Fruit fly (Drosophila melanogaster): ENCODE results near the gene JMJD7.

Gene JMJD7

DNA sequence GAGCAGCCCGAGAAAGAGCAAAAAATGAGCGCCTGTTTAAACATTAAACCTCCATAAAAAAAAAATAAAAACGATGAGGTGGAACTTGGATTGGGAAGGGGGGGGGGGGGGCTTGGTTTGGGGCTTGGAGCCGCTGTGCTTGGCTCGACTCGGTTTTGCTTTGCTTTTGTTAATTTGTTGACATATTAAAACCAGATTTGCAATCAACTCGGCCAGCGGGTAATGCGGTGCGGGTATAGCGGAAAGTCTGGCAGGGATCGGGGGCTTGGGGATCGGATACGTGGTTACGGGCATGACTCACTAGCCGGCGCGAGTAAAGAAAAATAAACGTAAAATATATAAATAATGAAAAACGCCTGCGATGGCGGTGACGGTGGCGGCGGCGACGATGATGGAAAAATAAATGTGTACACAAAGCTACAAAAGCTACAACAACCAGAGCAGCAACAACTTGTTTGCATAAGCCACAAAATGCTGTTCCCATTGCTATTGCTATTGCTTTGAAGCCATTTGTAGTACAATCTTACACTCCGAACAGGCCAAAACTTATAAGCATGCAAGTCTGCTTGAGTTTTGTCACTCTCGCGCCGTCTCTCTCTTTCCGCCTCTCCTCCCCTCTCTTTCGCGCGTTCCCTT lies 47.8 kb upstream of the JMJD7 start (continued):
- TF ChIP-seq hkb (optimal IDR thresholded peaks at IDR 0.05) (no peak), hkb (GFP tag; IDR thresholded peaks at IDR 0.05) (peak; percentile 48; the same call in 1 of the 2 replicates), ara (GFP tag; IDR thresholded peaks at IDR 0.05) (no peak), CG10321 (GFP tag; IDR thresholded peaks at IDR 0.05) (no peak), CG10543 (GFP tag; optimal IDR thresholded peaks at IDR 0.05) (peak; percentile 20), ase (GFP tag; IDR thresholded peaks at IDR 0.05) (0 out of 3 replicates have a peak, but pooled peaks have one; percentile 9), Med (GFP tag) (peak; percentile 75), vvl (GFP tag; IDR thresholded peaks at IDR 0.05) (peak; percentile 43; the same call in 1 of the 2 replicates), CG5953 (GFP tag; IDR thresholded peaks at IDR 0.05) (0 out of 2 replicates have a peak, but pooled peaks have one; percentile 20), BtbVII (GFP tag; optimal IDR thresholded peaks at IDR 0.05) (peak; percentile 19), CG18476 (GFP tag; optimal IDR thresholded peaks at IDR 0.05) (no peak), sens (GFP tag) (peak; percentile 64), prd (optimal IDR thresholded peaks at IDR 0.05) (no peak), prd (GFP tag; IDR thresholded peaks at IDR 0.05) (no peak), nom (GFP tag; optimal IDR thresholded peaks at IDR 0.05) (peak; percentile 84), Awh (GFP tag; IDR thresholded peaks at IDR 0.05) (0 out of 2 replicates have a peak, but pooled peaks have one; percentile 6), CG14965 (GFP tag; optimal IDR thresholded peaks at IDR 0.05; ENCODE audit: borderline replicate concordance) (no peak), so (GFP tag; IDR thresholded peaks at IDR 0.05) (0 out of 3 replicates have a peak, but pooled peaks have one; percentile 26), CG10431 (GFP tag; optimal IDR thresholded peaks at IDR 0.05) (peak; percentile 13), HHEX (GFP tag; optimal IDR thresholded peaks at IDR 0.05) (peak; percentile 20), mirr (GFP tag; optimal IDR thresholded peaks at IDR 0.05) (peak; percentile 14), tll (GFP tag; optimal IDR thresholded peaks at IDR 0.05) (no peak), CG17361 (GFP tag; IDR thresholded peaks at IDR 0.05) (no peak), Eip74EF (GFP tag; optimal IDR thresholded peaks at IDR 0.05) (peak in 1 of 2 experiments; percentile 18), E2f2 (GFP tag; IDR thresholded peaks at IDR 0.05) (peak; percentile 13; the same call in 1 of the 2 replicates), chinmo (GFP tag; IDR thresholded peaks at IDR 0.05; ENCODE audit: partially characterized antibody) (0 out of 4 replicates have a peak, but pooled peaks have one; percentile 74), pnt (GFP tag; optimal IDR thresholded peaks at IDR 0.05) (no peak), Trl (optimal IDR thresholded peaks at IDR 0.05) (peak in 1 of 2 experiments; percentile 23), Trl (GFP tag; optimal IDR thresholded peaks at IDR 0.05) (no peak), crol (GFP tag; IDR thresholded peaks at IDR 0.05) (peak; percentile 44; the same call in 1 of the 2 replicates), CG1832 (GFP tag; optimal IDR thresholded peaks at IDR 0.05) (peak; percentile 24), dmrt99B (tag; optimal IDR thresholded peaks at IDR 0.05) (peak; percentile 29)

DNA sequence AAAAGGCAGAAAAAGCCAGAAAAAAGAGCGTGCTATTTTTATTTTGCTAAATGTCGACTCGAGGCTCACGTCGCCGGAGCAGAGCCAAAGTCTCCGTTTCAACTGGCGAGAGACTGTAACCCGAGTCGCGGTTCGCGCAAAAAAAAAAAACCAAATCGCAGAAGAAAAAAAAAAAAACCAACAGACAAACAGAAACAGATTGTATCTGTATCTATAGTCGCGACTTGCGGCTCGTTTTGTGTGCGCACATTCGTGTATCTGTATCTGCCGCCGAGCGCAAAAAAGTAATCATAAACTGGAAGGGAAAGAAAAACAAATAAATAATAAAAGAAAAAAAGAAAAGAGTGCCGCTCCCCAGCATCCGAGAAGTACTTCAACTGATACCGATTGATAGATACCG lies 45.0 kb upstream of the JMJD7 start:
- peak; percentile 89 for TF ChIP-seq Drgx (GFP tag; IDR thresholded peaks at IDR 0.05)
- no peak for TF ChIP-seq E2f2 (GFP tag; IDR thresholded peaks at IDR 0.05)
- no peak for TF ChIP-seq CG31365 (tag; optimal IDR thresholded peaks at IDR 0.05)
- TF ChIP-seq nom (GFP tag; optimal IDR thresholded peaks at IDR 0.05), result peak; percentile 96
- TF ChIP-seq scrt (GFP tag; optimal IDR thresholded peaks at IDR 0.05), result no peak
- no peak for TF ChIP-seq dmrt11E (tag; optimal IDR thresholded peaks at IDR 0.05)
- TF ChIP-seq Usf (GFP tag; optimal IDR thresholded peaks at IDR 0.05), result no peak
- TF ChIP-seq dmrt99B (tag; optimal IDR thresholded peaks at IDR 0.05), result no peak
- no peak for TF ChIP-seq Blimp-1 (GFP tag; optimal IDR thresholded peaks at IDR 0.05)
- peak in 1 of 2 experiments; percentile 94 for TF ChIP-seq bsh (GFP tag; optimal IDR thresholded peaks at IDR 0.05)
- no peak for TF ChIP-seq Eip74EF (GFP tag; optimal IDR thresholded peaks at IDR 0.05)
- no peak for TF ChIP-seq gsb-n (tag; optimal IDR thresholded peaks at IDR 0.05)
- TF ChIP-seq lbe (GFP tag; optimal IDR thresholded peaks at IDR 0.05), result peak; percentile 16
- no peak for TF ChIP-seq org-1 (GFP tag; optimal IDR thresholded peaks at IDR 0.05)
- peak; percentile 49 for TF ChIP-seq grn (GFP tag; optimal IDR thresholded peaks at IDR 0.05)
- TF ChIP-seq CG4730 (GFP tag; IDR thresholded peaks at IDR 0.05), result no peak
- TF ChIP-seq Dip2 (GFP tag; IDR thresholded peaks at IDR 0.05), result no peak

Measured in whole organism, embryonic.